Fruit fly (Drosophila melanogaster): ENCODE measurements around the gene CG42729.

Gene CG42729

DNA sequence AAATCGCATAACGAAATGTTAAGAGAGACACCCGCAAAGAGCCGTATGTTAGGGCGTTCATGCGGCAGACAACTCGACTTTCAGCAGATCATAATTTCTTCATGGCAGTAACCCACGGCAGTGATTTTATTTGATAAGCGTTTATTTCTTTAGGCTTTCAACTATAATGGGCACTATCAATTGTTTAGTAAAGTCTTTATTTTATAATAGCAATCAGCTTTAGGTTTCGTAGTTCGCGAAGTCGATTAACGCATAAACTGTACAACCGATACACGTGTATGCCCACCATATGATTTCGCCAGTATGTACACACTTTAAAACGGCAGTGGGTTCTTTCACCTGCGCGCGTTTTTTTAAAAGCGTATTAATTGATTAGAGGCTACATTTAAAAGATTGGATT lies 19.1 kb downstream of the CG42729 start, which contains the start of gene CG7841 (continued):
- TF ChIP-seq hb (GFP tag; IDR thresholded peaks at IDR 0.05; ENCODE audit: partially characterized antibody) = no peak
- TF ChIP-seq CG11696 (GFP tag; IDR thresholded peaks at IDR 0.05) = peak; percentile 91
- no peak for TF ChIP-seq Gsc (GFP tag; IDR thresholded peaks at IDR 0.05)
- TF ChIP-seq grau (tag; optimal IDR thresholded peaks at IDR 0.05) = peak; percentile 98
- peak; percentile 98 for TF ChIP-seq CG1233 (GFP tag; optimal IDR thresholded peaks at IDR 0.05)
- no peak for TF ChIP-seq CG8765 (GFP tag; IDR thresholded peaks at IDR 0.05)
- TF ChIP-seq sens-2 (GFP tag; IDR thresholded peaks at IDR 0.05) = peak; percentile 97
- TF ChIP-seq nau (GFP tag; optimal IDR thresholded peaks at IDR 0.05) = peak; percentile 96
- peak; percentile 98 for TF ChIP-seq CG8388 (GFP tag; optimal IDR thresholded peaks at IDR 0.05)
- peak; percentile 89 for TF ChIP-seq slou (GFP tag; optimal IDR thresholded peaks at IDR 0.05)
- TF ChIP-seq her (GFP tag; optimal IDR thresholded peaks at IDR 0.05) = peak; percentile 96
- TF ChIP-seq CG13775 (GFP tag; optimal IDR thresholded peaks at IDR 0.05) = peak; percentile 98
- TF ChIP-seq CG2129 (GFP tag; IDR thresholded peaks at IDR 0.05; ENCODE audit: partially characterized antibody) = no peak
- no peak for TF ChIP-seq pan (optimal IDR thresholded peaks at IDR 0.05)
- peak in 1 of 2 experiments; percentile 97 for TF ChIP-seq pan (GFP tag; optimal IDR thresholded peaks at IDR 0.05 in 1 of 2, IDR thresholded peaks at IDR 0.05 in 1 of 2)
- TF ChIP-seq Trl (optimal IDR thresholded peaks at IDR 0.05) = no peak
- TF ChIP-seq Trl (GFP tag; optimal IDR thresholded peaks at IDR 0.05) = peak; percentile 97
- TF ChIP-seq repo (GFP tag; optimal IDR thresholded peaks at IDR 0.05) = peak; percentile 97
- peak; percentile 99 for TF ChIP-seq gcm (GFP tag; optimal IDR thresholded peaks at IDR 0.05)
- peak; percentile 89 for TF ChIP-seq danr (GFP tag; IDR thresholded peaks at IDR 0.05)
- peak; percentile 97 for TF ChIP-seq CG10267 (tag; optimal IDR thresholded peaks at IDR 0.05)
- TF ChIP-seq Deaf1 (tag; optimal IDR thresholded peaks at IDR 0.05) = peak; percentile 87
- TF ChIP-seq otp (GFP tag; IDR thresholded peaks at IDR 0.05) = peak; percentile 96
- TF ChIP-seq Bteb2 (GFP tag; optimal IDR thresholded peaks at IDR 0.05) = peak; percentile 97
- TF ChIP-seq al (GFP tag; IDR thresholded peaks at IDR 0.05) = peak; percentile 88
- peak; percentile 93 for TF ChIP-seq CG5953 (GFP tag; IDR thresholded peaks at IDR 0.05)
- TF ChIP-seq Drgx (GFP tag; IDR thresholded peaks at IDR 0.05) = peak; percentile 98
- TF ChIP-seq CG4404 (GFP tag; IDR thresholded peaks at IDR 0.05) = no peak
- TF ChIP-seq CG9797 (GFP tag; optimal IDR thresholded peaks at IDR 0.05) = peak; percentile 66
- peak; percentile 97 for TF ChIP-seq Camta (GFP tag; optimal IDR thresholded peaks at IDR 0.05)
- peak; percentile 49 for TF ChIP-seq Elba2 (GFP tag; optimal IDR thresholded peaks at IDR 0.05)
- TF ChIP-seq ac (GFP tag; optimal IDR thresholded peaks at IDR 0.05) = peak; percentile 95
- TF ChIP-seq CG12104 (GFP tag; optimal IDR thresholded peaks at IDR 0.05) = peak; percentile 97
- peak; percentile 72 for TF ChIP-seq psq (GFP tag; optimal IDR thresholded peaks at IDR 0.05)
- peak; percentile 93 for TF ChIP-seq Ptx1 (GFP tag; IDR thresholded peaks at IDR 0.05)
- peak; percentile 97 for TF ChIP-seq CG33213 (GFP tag; optimal IDR thresholded peaks at IDR 0.05)
- TF ChIP-seq CG13624 (GFP tag; optimal IDR thresholded peaks at IDR 0.05) = peak; percentile 97
- TF ChIP-seq CG1602 (GFP tag; optimal IDR thresholded peaks at IDR 0.05) = peak; percentile 93
- TF ChIP-seq Mes4 (GFP tag; optimal IDR thresholded peaks at IDR 0.05) = peak; percentile 96
- peak; percentile 87 for TF ChIP-seq CG2116 (GFP tag; optimal IDR thresholded peaks at IDR 0.05)
- peak; percentile 80 for TF ChIP-seq CG3995 (GFP tag; optimal IDR thresholded peaks at IDR 0.05)
- TF ChIP-seq CG8924 (tag; optimal IDR thresholded peaks at IDR 0.05) = peak; percentile 99
- no peak for TF ChIP-seq CG1832 (GFP tag; optimal IDR thresholded peaks at IDR 0.05)
- TF ChIP-seq phol (tag; optimal IDR thresholded peaks at IDR 0.05) = peak; percentile 97
- peak; percentile 53 for TF ChIP-seq pzg (GFP tag; optimal IDR thresholded peaks at IDR 0.05)
- TF ChIP-seq toy (GFP tag; IDR thresholded peaks at IDR 0.05) = no peak; the same call in 1 of the 2 replicates
- TF ChIP-seq sob (GFP tag; IDR thresholded peaks at IDR 0.05) = peak; percentile 95
- peak; percentile 97 for TF ChIP-seq chn (GFP tag; optimal IDR thresholded peaks at IDR 0.05)
- TF ChIP-seq ems (GFP tag; optimal IDR thresholded peaks at IDR 0.05) = peak; percentile 97
- peak; percentile 92 for TF ChIP-seq CG11247 (GFP tag; IDR thresholded peaks at IDR 0.05)
- peak; percentile 85 for TF ChIP-seq Kr (GFP tag; optimal IDR thresholded peaks at IDR 0.05)
- TF ChIP-seq CG8281 (tag; optimal IDR thresholded peaks at IDR 0.05) = peak; percentile 89
- peak; percentile 98 for TF ChIP-seq chm (GFP tag; IDR thresholded peaks at IDR 0.05)

Measured in whole organism, embryonic.